Worm (Caenorhabditis elegans) whole organism, L2 larva: ENCODE measurements around the gene F23H12.3.

Experiments used
- C34F6.9 ChIP-seq: fragments of 150-350 bp; optimal IDR thresholded peaks from 2 replicates; lab custom pipeline; 2014; ENCODE audit warnings: missing biosample characterization, missing genetic modification characterization
- F13H6.1 ChIP-seq: sonication (generic microtip); optimal IDR thresholded peaks from 2 replicates; lab custom pipeline; 2016; ENCODE audit warnings: missing genetic modification characterization, missing compliant biosample characterization
- R02D3.7 ChIP-seq: fragments of 150-350 bp; optimal IDR thresholded peaks from 2 replicates; lab custom pipeline; 2014; ENCODE audit warnings: missing biosample characterization, missing genetic modification characterization
- alr-1 ChIP-seq: fragments of 150-350 bp; optimal IDR thresholded peaks from 2 replicates; lab custom pipeline; 2014; ENCODE audit warnings: missing biosample characterization, missing genetic modification characterization
- ama-1 ChIP-seq: fragments of 150-350 bp; optimal IDR thresholded peaks from 2 replicates; lab custom pipeline; 2018; ENCODE audit warnings: inconsistent platforms
- blmp-1 ChIP-seq: sonication (generic microtip); optimal IDR thresholded peaks from 2 replicates; lab custom pipeline; 2017; ENCODE audit warnings: missing genetic modification characterization, mild to moderate bottlenecking, missing compliant biosample characterization, antibody characterized with exemption, moderate library complexity; ENCODE audit not compliant: insufficient read depth
- ceh-16 ChIP-seq: fragments of 150-350 bp; optimal IDR thresholded peaks from 2 replicates; lab custom pipeline; 2014; ENCODE audit warnings: missing biosample characterization, missing genetic modification characterization
- ceh-82 ChIP-seq: fragments of 150-350 bp; optimal IDR thresholded peaks from 2 replicates; lab custom pipeline; 2014; ENCODE audit warnings: missing biosample characterization, missing genetic modification characterization
- crh-2 ChIP-seq: sonication (generic microtip); optimal IDR thresholded peaks from 2 replicates; lab custom pipeline; 2017; ENCODE audit warnings: missing biosample characterization, missing genetic modification characterization
- dmd-4 ChIP-seq: sonication (generic microtip); optimal IDR thresholded peaks from 2 replicates; lab custom pipeline; 2017; ENCODE audit warnings: missing biosample characterization, missing genetic modification characterization
- egl-27 ChIP-seq: sonication (generic microtip); optimal IDR thresholded peaks from 3 replicates; lab custom pipeline; 2017; ENCODE audit warnings: missing biosample characterization, missing genetic modification reagents, missing genetic modification characterization
- elt-1 ChIP-seq: fragments of 150-350 bp; optimal IDR thresholded peaks from 2 replicates; lab custom pipeline; 2014; ENCODE audit warnings: missing biosample characterization, missing genetic modification characterization
- elt-3 ChIP-seq: sonication (generic microtip); optimal IDR thresholded peaks from 2 replicates; lab custom pipeline; 2017; ENCODE audit warnings: missing biosample characterization, missing genetic modification characterization
- fos-1 ChIP-seq: fragments of 150-350 bp; optimal IDR thresholded peaks from 2 replicates; lab custom pipeline; 2014; ENCODE audit warnings: missing biosample characterization, missing genetic modification characterization
- gmeb-1 ChIP-seq: fragments of 150-350 bp; optimal IDR thresholded peaks from 2 replicates; lab custom pipeline; 2014; ENCODE audit warnings: missing biosample characterization, missing genetic modification characterization
- lin-13 ChIP-seq: fragments of 150-350 bp; optimal IDR thresholded peaks from 2 replicates; lab custom pipeline; 2014; ENCODE audit warnings: missing biosample characterization, missing genetic modification reagents, missing genetic modification characterization
- lin-39 ChIP-seq: fragments of 150-350 bp; optimal IDR thresholded peaks from 2 replicates; lab custom pipeline; 2014; ENCODE audit warnings: missing biosample characterization, missing genetic modification reagents, missing genetic modification characterization
- lsy-2 ChIP-seq, 2 experiments: fragments of 150-350 bp in 1 of 2; sonication (generic microtip) in 1 of 2; optimal IDR thresholded peaks; 2 replicates each; lab custom pipeline; 2014 to 2017; ENCODE audit warnings: missing biosample characterization in 2 of 2, missing genetic modification characterization in 2 of 2
- mab-5 ChIP-seq: fragments of 150-350 bp; optimal IDR thresholded peaks from 2 replicates; lab custom pipeline; 2014; ENCODE audit warnings: missing biosample characterization, missing genetic modification characterization
- mdl-1 ChIP-seq, 2 experiments: fragments of 150-350 bp in 1 of 2; sonication (generic microtip) in 1 of 2; optimal IDR thresholded peaks; 2 replicates each; lab custom pipeline; 2017; ENCODE audit warnings: missing biosample characterization in 2 of 2, missing genetic modification characterization in 2 of 2
- nhr-11 ChIP-seq: fragments of 150-350 bp; optimal IDR thresholded peaks from 2 replicates; lab custom pipeline; 2014; ENCODE audit warnings: missing biosample characterization, missing genetic modification characterization
- nhr-12 ChIP-seq: fragments of 150-350 bp; optimal IDR thresholded peaks from 2 replicates; lab custom pipeline; 2014; ENCODE audit warnings: missing biosample characterization, missing genetic modification characterization
- nhr-129 ChIP-seq: fragments of 150-350 bp; optimal IDR thresholded peaks from 2 replicates; lab custom pipeline; 2014; ENCODE audit warnings: missing biosample characterization, missing genetic modification characterization
- nhr-21 ChIP-seq: fragments of 150-350 bp; optimal IDR thresholded peaks from 2 replicates; lab custom pipeline; 2014; ENCODE audit warnings: missing biosample characterization, missing genetic modification characterization
- nhr-23 ChIP-seq: fragments of 150-350 bp; optimal IDR thresholded peaks from 2 replicates; lab custom pipeline; 2014; ENCODE audit warnings: missing biosample characterization, missing genetic modification reagents, missing genetic modification characterization
- nhr-237 ChIP-seq: fragments of 150-350 bp; optimal IDR thresholded peaks from 2 replicates; lab custom pipeline; 2014; ENCODE audit warnings: missing biosample characterization, missing genetic modification characterization
- nhr-25 ChIP-seq: fragments of 150-350 bp; sonication (generic microtip); optimal IDR thresholded peaks from 3 replicates; lab custom pipeline; 2014; ENCODE audit warnings: missing biosample characterization, missing genetic modification characterization
- nhr-77 ChIP-seq: fragments of 150-350 bp; optimal IDR thresholded peaks from 2 replicates; lab custom pipeline; 2014; ENCODE audit warnings: missing biosample characterization, missing genetic modification characterization
- sem-4 ChIP-seq: fragments of 150-350 bp; optimal IDR thresholded peaks from 2 replicates; lab custom pipeline; 2014; ENCODE audit warnings: missing biosample characterization, missing genetic modification reagents, missing genetic modification characterization
- skn-1 ChIP-seq: sonication (generic microtip); optimal IDR thresholded peaks from 2 replicates; lab custom pipeline; 2017; ENCODE audit warnings: missing biosample characterization, missing genetic modification characterization
- sma-3 ChIP-seq: sonication (generic microtip); optimal IDR thresholded peaks from 2 replicates; lab custom pipeline; 2016; ENCODE audit warnings: missing genetic modification reagents, missing genetic modification characterization, missing compliant biosample characterization
- sma-9 ChIP-seq, 2 experiments: fragments of 150-350 bp in 1 of 2; sonication (generic microtip) in 1 of 2; optimal IDR thresholded peaks; 2 replicates each; lab custom pipeline; 2014 to 2016; ENCODE audit warnings: missing genetic modification characterization in 2 of 2, mild to moderate bottlenecking in 1 of 2, missing biosample characterization in 1 of 2, missing compliant biosample characterization in 1 of 2, missing genetic modification reagents in 1 of 2, moderate library complexity in 1 of 2
- snpc-4 ChIP-seq: fragments of 150-350 bp; optimal IDR thresholded peaks from 2 replicates; lab custom pipeline; 2014; ENCODE audit warnings: missing biosample characterization, missing genetic modification characterization
- unc-39 ChIP-seq: fragments of 150-350 bp; optimal IDR thresholded peaks from 2 replicates; lab custom pipeline; 2014; ENCODE audit warnings: missing biosample characterization, missing genetic modification characterization
- unc-62 ChIP-seq: fragments of 150-350 bp; optimal IDR thresholded peaks from 2 replicates; lab custom pipeline; 2014; ENCODE audit warnings: missing biosample characterization, missing genetic modification reagents, missing genetic modification characterization
- zag-1 ChIP-seq: fragments of 150-350 bp; optimal IDR thresholded peaks from 2 replicates; lab custom pipeline; 2014; ENCODE audit warnings: missing biosample characterization, missing genetic modification characterization
- ztf-11 ChIP-seq: sonication (generic microtip); optimal IDR thresholded peaks from 2 replicates; lab custom pipeline; 2017; ENCODE audit warnings: missing biosample characterization, missing genetic modification characterization
- ztf-4 ChIP-seq: fragments of 150-350 bp; optimal IDR thresholded peaks from 2 replicates; lab custom pipeline; 2014; ENCODE audit warnings: missing biosample characterization, missing genetic modification characterization

The F23H12.3 gene

ce11 chrV:12300166-12300565 is 44.8 kb upstream of the F23H12.3 start:
- TF ChIP-seq sma-3 (GFP tag; lab: Kevin White, UChicago) (peak; percentile 86), C34F6.9 (tag; lab: Kevin White, UChicago) (peak; percentile 54), lsy-2 (tag; optimal IDR thresholded peaks at IDR 0.05; lab: Kevin White, UChicago) (peak in 1 of 2 experiments; percentile 60), blmp-1 (tag; lab: Kevin White, UChicago) (peak; percentile 84), sma-9 (GFP tag; optimal IDR thresholded peaks at IDR 0.05; lab: Kevin White, UChicago) (peak; percentile 89), sma-9 (tag; optimal IDR thresholded peaks at IDR 0.05; lab: Kevin White, UChicago) (no peak), nhr-129 (tag; lab: Kevin White, UChicago) (peak; percentile 89), dmd-4 (tag; lab: Kevin White, UChicago) (no peak), mdl-1 (tag; optimal IDR thresholded peaks at IDR 0.05; lab: Kevin White, UChicago) (peak in 1 of 2 experiments; percentile 18), crh-2 (peak; percentile 80), lin-13 (GFP tag; lab: Kevin White, UChicago) (no peak), F13H6.1 (tag; lab: Kevin White, UChicago) (peak; percentile 71), nhr-21 (tag; lab: Kevin White, UChicago) (peak; percentile 87), gmeb-1 (tag; lab: Kevin White, UChicago) (peak; percentile 67), unc-39 (tag; lab: Kevin White, UChicago) (no peak), nhr-237 (tag; lab: Kevin White, UChicago) (no peak), alr-1 (tag; lab: Kevin White, UChicago) (no peak), sem-4 (peak; percentile 64), snpc-4 (peak; percentile 1), nhr-25 (tag; lab: Kevin White, UChicago) (peak; percentile 88), egl-27 (peak; percentile 75), fos-1 (tag; lab: Kevin White, UChicago) (peak; percentile 82)
- TF ChIP-seq, all 48 proteins: peak for 16

DNA sequence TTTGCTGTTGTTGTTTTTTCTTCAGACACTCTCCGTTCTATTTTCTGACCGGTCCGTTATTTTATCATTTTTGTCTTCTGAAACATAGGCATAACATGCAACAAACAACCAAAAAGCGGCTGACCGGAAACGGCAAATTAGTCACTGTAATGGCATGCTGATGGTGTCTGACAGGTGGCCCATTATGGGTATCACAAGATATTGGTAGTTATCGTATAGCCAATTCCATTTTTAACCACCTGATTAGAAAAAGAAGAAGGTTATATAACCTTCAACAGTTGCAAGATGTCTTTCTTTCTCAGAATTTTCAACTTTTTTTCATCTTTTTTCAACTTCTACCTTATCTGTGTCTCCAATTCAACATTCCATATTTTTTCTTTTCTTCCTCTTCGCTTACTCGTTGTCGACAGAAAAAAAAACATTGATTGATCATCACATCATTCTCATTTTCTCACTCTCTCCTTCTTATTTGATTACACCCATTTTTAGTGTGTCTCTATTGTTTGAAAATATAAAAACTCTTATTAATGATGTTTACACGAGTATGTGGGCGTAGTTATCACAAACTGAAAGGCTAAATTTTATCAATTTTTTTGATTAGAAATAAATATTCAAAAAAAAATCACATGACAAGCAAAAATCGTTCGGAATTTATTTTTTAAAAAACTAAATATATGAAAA is 44.0 kb upstream of the F23H12.3 start:
- TF ChIP-seq dmd-4 (tag; lab: Kevin White, UChicago) (no peak), gmeb-1 (tag; lab: Kevin White, UChicago) (no peak), zag-1 (tag; lab: Kevin White, UChicago) (no peak), sem-4 (no peak), snpc-4 (no peak), elt-3 (tag; lab: Kevin White, UChicago) (no peak), C34F6.9 (tag; lab: Kevin White, UChicago) (no peak), unc-62 (GFP tag; lab: Kevin White, UChicago) (no peak), nhr-129 (tag; lab: Kevin White, UChicago) (no peak), nhr-12 (tag; lab: Kevin White, UChicago) (no peak), ceh-82 (no peak), nhr-11 (tag; lab: Kevin White, UChicago) (no peak), ama-1 (lab: Kevin White, UChicago) (peak; percentile 15), lsy-2 (tag; optimal IDR thresholded peaks at IDR 0.05; lab: Kevin White, UChicago) (no peak), mab-5 (tag; lab: Kevin White, UChicago) (no peak), F13H6.1 (tag; lab: Kevin White, UChicago) (no peak), nhr-25 (tag; lab: Kevin White, UChicago) (peak; percentile 69), nhr-23 (tag; lab: Kevin White, UChicago) (no peak), R02D3.7 (tag; lab: Kevin White, UChicago) (no peak), ztf-11 (tag; lab: Kevin White, UChicago) (no peak), egl-27 (no peak), sma-9 (GFP tag; optimal IDR thresholded peaks at IDR 0.05; lab: Kevin White, UChicago) (no peak), sma-9 (tag; optimal IDR thresholded peaks at IDR 0.05; lab: Kevin White, UChicago) (no peak), sma-3 (GFP tag; lab: Kevin White, UChicago) (peak; percentile 37), ztf-4 (no peak), lin-39 (tag; lab: Kevin White, UChicago) (no peak), skn-1 (tag; lab: Kevin White, UChicago) (no peak), elt-1 (tag; lab: Kevin White, UChicago) (no peak), ceh-16 (tag; lab: Kevin White, UChicago) (no peak), nhr-77 (tag; lab: Kevin White, UChicago) (no peak), crh-2 (peak; percentile 6), nhr-21 (tag; lab: Kevin White, UChicago) (peak; percentile 15)
- TF ChIP-seq, all 48 proteins: peak for 5
